Fruit fly (Drosophila melanogaster): Measurements from ENCODE around the gene ko.

DNA sequence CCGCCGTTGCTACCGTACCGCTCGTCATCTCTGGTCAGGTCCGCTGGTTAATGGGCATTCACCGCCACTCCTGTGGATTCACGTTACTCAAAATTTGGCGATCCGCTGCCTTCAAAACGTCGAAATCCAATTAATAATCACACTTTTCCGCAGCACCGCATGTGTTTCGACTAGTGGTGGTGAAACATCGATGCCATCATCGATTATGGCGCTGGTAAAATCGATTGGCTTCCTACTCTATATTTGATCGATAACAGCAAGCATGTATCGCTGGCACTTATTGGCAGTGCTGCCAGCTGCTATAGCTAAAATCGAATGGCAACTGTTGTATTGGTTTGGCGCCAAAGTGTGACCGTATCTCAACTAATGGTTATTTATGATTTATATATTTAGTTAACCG, 4.9 kb upstream of the ko start:
- TF ChIP-seq Abd-B (GFP tag; optimal IDR thresholded peaks at IDR 0.05) = no peak
- TF ChIP-seq OdsH (GFP tag; optimal IDR thresholded peaks at IDR 0.05) = no peak
- TF ChIP-seq N (GFP tag; optimal IDR thresholded peaks at IDR 0.05) = no peak
- no peak for TF ChIP-seq Dfd (GFP tag; optimal IDR thresholded peaks at IDR 0.05)
- TF ChIP-seq lola (GFP tag; optimal IDR thresholded peaks at IDR 0.05) = no peak
- no peak for TF ChIP-seq pan (optimal IDR thresholded peaks at IDR 0.05)
- TF ChIP-seq psq (GFP tag; optimal IDR thresholded peaks at IDR 0.05) = no peak
- TF ChIP-seq GATAd (GFP tag; optimal IDR thresholded peaks at IDR 0.05) = no peak
